Fruit fly (Drosophila melanogaster) whole organism, embryonic: ENCODE results near the gene Actn3.
A peak's percentile ranks its signal among the peaks of the same experiment; 100 is the strongest.

Source experiments
- Aef1 ChIP-seq: fragments of 200-800 bp; sonication (Bioruptor generic); IDR thresholded peaks from 3 replicates; pipeline ENCODE4 v1.3.6; 2022; ENCODE audit warnings: missing biosample characterization, missing genetic modification characterization
- CG10431 ChIP-seq: fragments of 200-800 bp; sonication (Bioruptor generic); optimal IDR thresholded peaks from 3 replicates; lab custom pipeline; 2018; ENCODE audit warnings: missing biosample characterization, mild to moderate bottlenecking, missing genetic modification characterization
- CG12104 ChIP-seq: fragments of 200-800 bp; sonication (Bioruptor generic); optimal IDR thresholded peaks from 3 replicates; lab custom pipeline; 2016; ENCODE audit warnings: missing biosample characterization, missing genetic modification characterization
- CG12219 ChIP-seq: fragments of 200-800 bp; sonication (Bioruptor generic); optimal IDR thresholded peaks from 3 replicates; lab custom pipeline; 2018; ENCODE audit warnings: missing biosample characterization, mild to moderate bottlenecking, missing genetic modification characterization
- CG13894 ChIP-seq: fragments of 200-800 bp; sonication (Bioruptor generic); optimal IDR thresholded peaks from 3 replicates; lab custom pipeline; 2018; ENCODE audit warnings: missing biosample characterization, mild to moderate bottlenecking, missing genetic modification characterization, moderate library complexity
- CG14667 ChIP-seq: fragments of 200-800 bp; sonication (Bioruptor generic); IDR thresholded peaks from 2 replicates; pipeline ENCODE4 v1.3.6; 2022; ENCODE audit warnings: missing biosample characterization, missing genetic modification characterization
- CG1529 ChIP-seq: fragments of 200-800 bp; sonication (Bioruptor generic); optimal IDR thresholded peaks from 3 replicates; lab custom pipeline; 2018; ENCODE audit warnings: missing biosample characterization, missing genetic modification characterization
- CG1603 ChIP-seq: fragments of 200-800 bp; sonication (Bioruptor generic); optimal IDR thresholded peaks from 2 replicates; lab custom pipeline; 2019; ENCODE audit warnings: missing biosample characterization, mild to moderate bottlenecking, missing genetic modification characterization, moderate library complexity
- CG16815 ChIP-seq: fragments of 200-800 bp; sonication (Bioruptor generic); optimal IDR thresholded peaks from 3 replicates; lab custom pipeline; 2017; ENCODE audit warnings: missing biosample characterization, mild to moderate bottlenecking, missing genetic modification characterization
- CG17802 ChIP-seq: fragments of 200-800 bp; sonication (Bioruptor generic); optimal IDR thresholded peaks from 2 replicates; lab custom pipeline; 2018; ENCODE audit warnings: missing biosample characterization, mild to moderate bottlenecking, missing genetic modification characterization, moderate library complexity
- CG2116 ChIP-seq: fragments of 200-800 bp; sonication (Bioruptor generic); optimal IDR thresholded peaks from 3 replicates; lab custom pipeline; 2018; ENCODE audit warnings: missing biosample characterization, mild to moderate bottlenecking, missing genetic modification characterization
- CG30431 ChIP-seq: fragments of 200-800 bp; sonication (Bioruptor generic); optimal IDR thresholded peaks from 2 replicates; lab custom pipeline; 2017; ENCODE audit warnings: missing biosample characterization, missing genetic modification characterization
- CG31441 ChIP-seq: fragments of 200-800 bp; sonication (Bioruptor generic); IDR thresholded peaks from 2 replicates; pipeline ENCODE4 v1.3.6; 2022; ENCODE audit warnings: missing biosample characterization, missing genetic modification characterization
- CG34224 ChIP-seq: fragments of 200-800 bp; sonication (Bioruptor generic); IDR thresholded peaks from 3 replicates; pipeline ENCODE4 v1.3.6; 2022; ENCODE audit warnings: missing biosample characterization, missing genetic modification characterization; ENCODE audit not compliant: partially characterized antibody
- CG4360 ChIP-seq: fragments of 200-800 bp; sonication (Bioruptor generic); IDR thresholded peaks from 2 replicates; pipeline ENCODE4 v1.3.6; 2022; ENCODE audit warnings: missing biosample characterization, missing genetic modification characterization
- CG4424 ChIP-seq: fragments of 200-800 bp; sonication (Bioruptor generic); optimal IDR thresholded peaks from 3 replicates; lab custom pipeline; 2016; ENCODE audit warnings: missing biosample characterization, missing genetic modification characterization
- CG4617 ChIP-seq: fragments of 200-800 bp; sonication (Bioruptor generic); optimal IDR thresholded peaks from 3 replicates; lab custom pipeline; 2016; ENCODE audit warnings: missing biosample characterization, missing genetic modification characterization, borderline replicate concordance
- CG7271 ChIP-seq: fragments of 200-800 bp; sonication (Bioruptor generic); optimal IDR thresholded peaks from 2 replicates; lab custom pipeline; 2018; ENCODE audit warnings: missing biosample characterization, mild to moderate bottlenecking, missing genetic modification characterization, moderate library complexity
- CG7987 ChIP-seq: fragments of 200-800 bp; sonication (Bioruptor generic); optimal IDR thresholded peaks from 2 replicates; lab custom pipeline; 2018; ENCODE audit warnings: missing biosample characterization, mild to moderate bottlenecking, missing genetic modification characterization, moderate library complexity
- CG8290 ChIP-seq, 3 experiments: fragments of 200-800 bp; sonication (Bioruptor generic); optimal IDR thresholded peaks; 2 replicates each; lab custom pipeline; 2016 to 2019; ENCODE audit warnings: missing biosample characterization in 3 of 3, missing genetic modification characterization in 3 of 3, mild to moderate bottlenecking in 2 of 3, moderate library complexity in 1 of 3
- CG9727 ChIP-seq: fragments of 200-800 bp; sonication (Bioruptor generic); optimal IDR thresholded peaks from 3 replicates; lab custom pipeline; 2017; ENCODE audit warnings: missing biosample characterization, mild to moderate bottlenecking, missing genetic modification characterization
- D ChIP-seq, 2 experiments: fragments of 200-800 bp in 1 of 2; fragments of >200 bp in 1 of 2; sonication (Bioruptor generic) in 1 of 2; optimal IDR thresholded peaks; 2 replicates in 1 of 2; 3 replicates in 1 of 2; lab custom pipeline; 2017; ENCODE audit warnings: mild to moderate bottlenecking in 1 of 2, missing biosample characterization in 1 of 2, missing genetic modification characterization in 1 of 2, missing genetic modification reagents in 1 of 2
- D19A ChIP-seq: fragments of 200-800 bp; optimal IDR thresholded peaks from 3 replicates; lab custom pipeline; 2019; ENCODE audit warnings: missing biosample characterization, mild to moderate bottlenecking, missing genetic modification characterization, moderate library complexity
- D19B ChIP-seq: fragments of 200-800 bp; sonication (Bioruptor generic); optimal IDR thresholded peaks from 2 replicates; lab custom pipeline; 2017; ENCODE audit warnings: missing biosample characterization, mild to moderate bottlenecking, missing genetic modification characterization
- Drgx ChIP-seq: fragments of 200-800 bp; sonication (Bioruptor generic); IDR thresholded peaks from 2 replicates; pipeline ENCODE4 v1.3.6; 2022; ENCODE audit warnings: missing biosample characterization, missing genetic modification characterization
- Fer3 ChIP-seq: fragments of 200-800 bp; sonication (Bioruptor generic); optimal IDR thresholded peaks from 2 replicates; lab custom pipeline; 2018; ENCODE audit warnings: missing biosample characterization, mild to moderate bottlenecking, missing genetic modification characterization, moderate library complexity
- Hmx ChIP-seq: fragments of 200-800 bp; sonication (Bioruptor generic); optimal IDR thresholded peaks from 2 replicates; lab custom pipeline; 2016; ENCODE audit warnings: missing biosample characterization, missing genetic modification characterization
- Lhr ChIP-seq: fragments of 200-800 bp; sonication (Bioruptor generic); optimal IDR thresholded peaks from 3 replicates; lab custom pipeline; 2017; ENCODE audit warnings: mild to moderate bottlenecking, missing biosample characterization, missing genetic modification reagents, missing genetic modification characterization
- Lpt ChIP-seq: fragments of >200 bp; optimal IDR thresholded peaks from 2 replicates; lab custom pipeline; 2018; ENCODE audit warnings: missing biosample characterization, missing genetic modification characterization
- MTF-1 ChIP-seq: fragments of 200-800 bp; sonication (Bioruptor generic); optimal IDR thresholded peaks from 2 replicates; lab custom pipeline; 2018; ENCODE audit warnings: missing biosample characterization, mild to moderate bottlenecking, missing genetic modification characterization, borderline replicate concordance
- Med ChIP-seq: fragments of 200-800 bp; sonication (Bioruptor generic); peaks from one replicate; lab custom pipeline; 2016; ENCODE audit warnings: missing biosample characterization, missing genetic modification characterization, mild to moderate bottlenecking, inconsistent platforms, moderate library complexity
- abd-A ChIP-seq: fragments of 200-800 bp; sonication (Bioruptor generic); optimal IDR thresholded peaks from 3 replicates; lab custom pipeline; 2019; ENCODE audit warnings: missing biosample characterization, mild to moderate bottlenecking, missing genetic modification characterization, moderate library complexity
- al ChIP-seq: fragments of 200-800 bp; sonication (Bioruptor generic); IDR thresholded peaks from 2 replicates; pipeline ENCODE4 v1.3.6; 2022; ENCODE audit warnings: missing biosample characterization, missing genetic modification characterization
- corto ChIP-seq: fragments of 200-800 bp; sonication (Bioruptor generic); optimal IDR thresholded peaks from 2 replicates; lab custom pipeline; 2016; ENCODE audit warnings: missing biosample characterization, mild to moderate bottlenecking, missing genetic modification characterization, moderate library complexity
- dysf ChIP-seq: fragments of 200-800 bp; sonication (Bioruptor generic); IDR thresholded peaks from 3 replicates; pipeline ENCODE4 v1.3.6; 2022; ENCODE audit warnings: missing biosample characterization, missing genetic modification characterization
- gce ChIP-seq: fragments of 200-800 bp; sonication (Bioruptor generic); IDR thresholded peaks from 3 replicates; pipeline ENCODE4 v1.3.6; 2022; ENCODE audit warnings: missing biosample characterization, missing genetic modification characterization
- gt ChIP-seq: fragments of 200-800 bp; sonication (Bioruptor generic); IDR thresholded peaks from 2 replicates; pipeline ENCODE4 v1.3.6; 2022; ENCODE audit warnings: missing biosample characterization, missing genetic modification characterization
- ham ChIP-seq: fragments of 200-800 bp; sonication (Bioruptor generic); IDR thresholded peaks from 2 replicates; pipeline ENCODE4 v1.3.6; 2022; ENCODE audit warnings: missing biosample characterization, missing genetic modification characterization
- hkb ChIP-seq, 2 experiments: fragments of 200-800 bp in 1 of 2; fragments of >200 bp in 1 of 2; sonication (Bioruptor generic) in 1 of 2; IDR thresholded peaks in 1 of 2; optimal IDR thresholded peaks in 1 of 2; 2 replicates each; pipeline versions ENCODE4 v1.3.6 to Lab custom; 2017 to 2022; ENCODE audit warnings: missing biosample characterization in 1 of 2, missing genetic modification characterization in 1 of 2
- kah ChIP-seq: fragments of 200-800 bp; sonication (Bioruptor generic); optimal IDR thresholded peaks from 2 replicates; lab custom pipeline; 2018; ENCODE audit warnings: missing biosample characterization, mild to moderate bottlenecking, missing genetic modification characterization
- maf-S ChIP-seq: fragments of 200-800 bp; sonication (Bioruptor generic); optimal IDR thresholded peaks from 2 replicates; lab custom pipeline; 2016; ENCODE audit warnings: missing biosample characterization, missing genetic modification characterization
- oc ChIP-seq: fragments of 200-800 bp; sonication (Bioruptor generic); optimal IDR thresholded peaks from 2 replicates; lab custom pipeline; 2018; ENCODE audit warnings: missing biosample characterization, mild to moderate bottlenecking, missing genetic modification characterization, moderate library complexity
- pros ChIP-seq: fragments of 200-800 bp; sonication (Bioruptor generic); optimal IDR thresholded peaks from 3 replicates; lab custom pipeline; 2019; ENCODE audit warnings: missing biosample characterization, mild to moderate bottlenecking, missing genetic modification characterization, moderate library complexity
- psq ChIP-seq: fragments of 200-800 bp; sonication (Bioruptor generic); optimal IDR thresholded peaks from 2 replicates; lab custom pipeline; 2017; ENCODE audit warnings: missing biosample characterization, missing genetic modification characterization
- sc ChIP-seq, 3 experiments: fragments of >200 bp in 2 of 3; fragments of 200-800 bp in 1 of 3; sonication (Bioruptor generic) in 1 of 3; optimal IDR thresholded peaks; 2 replicates in 2 of 3; 3 replicates in 1 of 3; lab custom pipeline; 2017; ENCODE audit warnings: mild to moderate bottlenecking in 1 of 3, missing biosample characterization in 1 of 3, missing genetic modification characterization in 1 of 3, missing genetic modification reagents in 1 of 3
- sd ChIP-seq: fragments of 200-800 bp; sonication (Bioruptor generic); optimal IDR thresholded peaks from 3 replicates; lab custom pipeline; 2018; ENCODE audit warnings: missing biosample characterization, mild to moderate bottlenecking, missing genetic modification characterization, moderate library complexity
- sqz ChIP-seq: fragments of 200-800 bp; sonication (Bioruptor generic); optimal IDR thresholded peaks from 3 replicates; lab custom pipeline; 2018; ENCODE audit warnings: missing biosample characterization, mild to moderate bottlenecking, missing genetic modification characterization
- usp ChIP-seq: fragments of >200 bp; optimal IDR thresholded peaks from 2 replicates; lab custom pipeline; 2017; ENCODE audit warnings: missing biosample characterization, missing genetic modification characterization
- zen2 ChIP-seq: fragments of 200-800 bp; sonication (Bioruptor generic); IDR thresholded peaks from 3 replicates; pipeline ENCODE4 v1.3.6; 2022; ENCODE audit warnings: missing biosample characterization, missing genetic modification characterization; ENCODE audit not compliant: partially characterized antibody

Actn3 gene

dm6 chr3R:17020956-17021355, 43.4 kb upstream of the Actn3 start, which contains the start of gene Adsl:
Gene Adsl (minus strand): TSS chr3R:17021120.
- TF ChIP-seq pros, result no peak
- TF ChIP-seq CG4617 (GFP tag; lab: Kevin White, UChicago), result no peak
- no peak for TF ChIP-seq CG4360
- peak; percentile 65 for TF ChIP-seq Lhr (GFP tag; lab: Kevin White, UChicago)
- no peak for TF ChIP-seq zen2 (GFP tag; lab: Robert Waterston, UW)
- no peak for TF ChIP-seq Fer3 (tag; lab: Kevin White, UChicago)
- no peak for TF ChIP-seq sd
- TF ChIP-seq usp (GFP tag; lab: Kevin White, UChicago), result no peak
- TF ChIP-seq al (GFP tag; lab: Robert Waterston, UW), result no peak
- no peak for TF ChIP-seq CG13894 (tag; lab: Kevin White, UChicago)
- TF ChIP-seq CG1529 (GFP tag; lab: Kevin White, UChicago), result peak; percentile 78
- TF ChIP-seq Hmx (GFP tag; lab: Kevin White, UChicago), result no peak
- no peak for TF ChIP-seq ham
- TF ChIP-seq gce, result no peak
- peak; percentile 82 for TF ChIP-seq kah (GFP tag; lab: Kevin White, UChicago)
- no peak for TF ChIP-seq abd-A (tag; lab: Kevin White, UChicago)
- peak; percentile 17; the same call in 1 of the 3 replicates for TF ChIP-seq dysf (GFP tag; lab: Robert Waterston, UW)
- peak; percentile 82 for TF ChIP-seq CG9727 (GFP tag; lab: Kevin White, UChicago)
- TF ChIP-seq sc (optimal IDR thresholded peaks at IDR 0.05; lab: Kevin White, UChicago), result no peak
- TF ChIP-seq sc (GFP tag; optimal IDR thresholded peaks at IDR 0.05; lab: Kevin White, UChicago), result peak; percentile 67
- TF ChIP-seq sqz (GFP tag; lab: Kevin White, UChicago), result no peak
- TF ChIP-seq Aef1 (GFP tag; lab: Robert Waterston, UW), result no peak
- no peak for TF ChIP-seq CG30431
- TF ChIP-seq oc (tag; lab: Kevin White, UChicago), result peak; percentile 62
- no peak for TF ChIP-seq CG10431 (GFP tag; lab: Kevin White, UChicago)
- TF ChIP-seq CG16815 (GFP tag; lab: Kevin White, UChicago), result no peak
- TF ChIP-seq CG14667 (GFP tag; lab: Robert Waterston, UW), result no peak
- TF ChIP-seq Drgx (GFP tag; lab: Robert Waterston, UW), result no peak
- TF ChIP-seq CG4424 (GFP tag; lab: Kevin White, UChicago), result peak; percentile 74
- TF ChIP-seq CG31441, result peak; percentile 84; the same call in 1 of the 2 replicates
- peak; percentile 84 for TF ChIP-seq CG1603
- TF ChIP-seq maf-S, result no peak
- TF ChIP-seq Lpt, result no peak
- TF ChIP-seq CG7271 (tag; lab: Kevin White, UChicago), result peak; percentile 91
- TF ChIP-seq D (optimal IDR thresholded peaks at IDR 0.05; lab: Kevin White, UChicago), result no peak
- TF ChIP-seq D (GFP tag; optimal IDR thresholded peaks at IDR 0.05; lab: Kevin White, UChicago), result peak; percentile 47
- peak; percentile 46 for TF ChIP-seq CG17802 (tag; lab: Kevin White, UChicago)
- peak; percentile 19 for TF ChIP-seq CG12104 (GFP tag; lab: Kevin White, UChicago)
- TF ChIP-seq Med (GFP tag; lab: Kevin White, UChicago), result peak; percentile 95
- TF ChIP-seq CG8290 (GFP tag; optimal IDR thresholded peaks at IDR 0.05; lab: Kevin White, UChicago), result no peak
- peak in 1 of 2 experiments; percentile 3 for TF ChIP-seq CG8290 (tag; optimal IDR thresholded peaks at IDR 0.05; lab: Kevin White, UChicago)
- peak; percentile 87 for TF ChIP-seq CG7987 (GFP tag; lab: Kevin White, UChicago)
- TF ChIP-seq MTF-1 (GFP tag; lab: Kevin White, UChicago), result peak; percentile 88
- TF ChIP-seq D19B (GFP tag; lab: Kevin White, UChicago), result peak; percentile 21
- no peak for TF ChIP-seq corto (GFP tag; lab: Kevin White, UChicago)
- no peak for TF ChIP-seq hkb (optimal IDR thresholded peaks at IDR 0.05; lab: Kevin White, UChicago)
- peak; percentile 73 for TF ChIP-seq hkb (GFP tag; IDR thresholded peaks at IDR 0.05; lab: Robert Waterston, UW)
- TF ChIP-seq CG34224 (GFP tag; lab: Robert Waterston, UW), result peak; percentile 43; the same call in 2 of the 3 replicates
- peak; percentile 76 for TF ChIP-seq CG12219 (GFP tag; lab: Kevin White, UChicago)
- TF ChIP-seq CG2116 (GFP tag; lab: Kevin White, UChicago), result peak; percentile 80
- TF ChIP-seq gt (GFP tag; lab: Robert Waterston, UW), result no peak
- no peak for TF ChIP-seq D19A (tag; lab: Kevin White, UChicago)
- no peak for TF ChIP-seq psq (GFP tag; lab: Kevin White, UChicago)
